Worm (Caenorhabditis elegans) whole organism, late embryonic: ENCODE results near the gene F45D3.3.

Experiments used
- C38D4.7 ChIP-seq: fragments of 200-800 bp; sonication (Bioruptor generic); optimal IDR thresholded peaks from 2 replicates; lab custom pipeline; 2018; ENCODE audit warnings: mild to moderate bottlenecking, missing genetic modification characterization, moderate library complexity, missing compliant biosample characterization
- T23F11.4 ChIP-seq: fragments of 200-800 bp; sonication (Bioruptor generic); optimal IDR thresholded peaks from 2 replicates; lab custom pipeline; 2018; ENCODE audit warnings: mild to moderate bottlenecking, missing genetic modification characterization, missing compliant biosample characterization
- Y22D7AL.16 ChIP-seq: sonication (generic microtip); optimal IDR thresholded peaks from 2 replicates; lab custom pipeline; 2016; ENCODE audit warnings: missing genetic modification characterization, missing compliant biosample characterization
- ahr-1 ChIP-seq: sonication (generic microtip); optimal IDR thresholded peaks from 2 replicates; lab custom pipeline; 2016; ENCODE audit warnings: missing genetic modification characterization, missing compliant biosample characterization
- ceh-14 ChIP-seq: sonication (generic microtip); optimal IDR thresholded peaks from 2 replicates; lab custom pipeline; 2016; ENCODE audit warnings: missing genotype, missing genetic modification characterization, missing compliant biosample characterization
- ceh-18 ChIP-seq: sonication (generic microtip); optimal IDR thresholded peaks from 2 replicates; lab custom pipeline; 2016; ENCODE audit warnings: missing genetic modification characterization, missing compliant biosample characterization
- ceh-2 ChIP-seq: sonication (generic microtip); optimal IDR thresholded peaks from 2 replicates; lab custom pipeline; 2016; ENCODE audit warnings: missing genotype, missing genetic modification characterization, missing compliant biosample characterization
- ceh-30 ChIP-seq: fragments of 150-350 bp; optimal IDR thresholded peaks from 2 replicates; lab custom pipeline; 2014; ENCODE audit warnings: missing biosample characterization, missing genetic modification characterization
- ceh-31 ChIP-seq: sonication (generic microtip); optimal IDR thresholded peaks from 2 replicates; lab custom pipeline; 2016; ENCODE audit warnings: missing genetic modification characterization, missing compliant biosample characterization
- ceh-34 ChIP-seq: sonication (generic microtip); optimal IDR thresholded peaks from 2 replicates; lab custom pipeline; 2016; ENCODE audit warnings: mild to moderate bottlenecking, missing genetic modification characterization, missing compliant biosample characterization
- ceh-48 ChIP-seq: sonication (generic microtip); optimal IDR thresholded peaks from 2 replicates; lab custom pipeline; 2016; ENCODE audit warnings: missing genetic modification characterization, inconsistent platforms, missing compliant biosample characterization
- ceh-9 ChIP-seq: sonication (generic microtip); optimal IDR thresholded peaks from 2 replicates; lab custom pipeline; 2016; ENCODE audit warnings: mild to moderate bottlenecking, missing genetic modification characterization, inconsistent platforms, missing compliant biosample characterization
- elt-4 ChIP-seq: sonication (generic microtip); optimal IDR thresholded peaks from 2 replicates; lab custom pipeline; 2016; ENCODE audit warnings: missing genetic modification characterization, missing compliant biosample characterization
- fax-1 ChIP-seq: sonication (generic microtip); optimal IDR thresholded peaks from 2 replicates; lab custom pipeline; 2016; ENCODE audit warnings: missing genotype, missing genetic modification characterization, missing compliant biosample characterization
- gmeb-2 ChIP-seq: sonication (generic microtip); optimal IDR thresholded peaks from 2 replicates; lab custom pipeline; 2016; ENCODE audit warnings: missing genetic modification characterization, inconsistent platforms, missing compliant biosample characterization
- hlh-15 ChIP-seq: sonication (generic microtip); optimal IDR thresholded peaks from 2 replicates; lab custom pipeline; 2016; ENCODE audit warnings: missing genetic modification characterization, missing compliant biosample characterization
- hlh-30 ChIP-seq: sonication (generic microtip); optimal IDR thresholded peaks from 2 replicates; lab custom pipeline; 2017; ENCODE audit warnings: antibody characterized with exemption, missing genetic modification characterization, missing compliant biosample characterization; ENCODE audit not compliant: insufficient read depth
- hlh-6 ChIP-seq: sonication (generic microtip); optimal IDR thresholded peaks from 2 replicates; lab custom pipeline; 2016; ENCODE audit warnings: missing genotype, missing genetic modification characterization, missing compliant biosample characterization
- lim-6 ChIP-seq: sonication (generic microtip); optimal IDR thresholded peaks from 2 replicates; lab custom pipeline; 2016; ENCODE audit warnings: missing genetic modification characterization, missing compliant biosample characterization
- madf-2 ChIP-seq: sonication (generic microtip); optimal IDR thresholded peaks from 2 replicates; lab custom pipeline; 2017; ENCODE audit warnings: missing genetic modification characterization, missing compliant biosample characterization
- nfya-1 ChIP-seq: sonication (generic microtip); optimal IDR thresholded peaks from 2 replicates; lab custom pipeline; 2017; ENCODE audit warnings: missing genetic modification characterization, mild to moderate bottlenecking, missing compliant biosample characterization, antibody characterized with exemption, moderate library complexity
- nhr-232 ChIP-seq: sonication (generic microtip); optimal IDR thresholded peaks from 2 replicates; lab custom pipeline; 2016; ENCODE audit warnings: missing genetic modification characterization, missing compliant biosample characterization
- pat-9 ChIP-seq: fragments of 200-800 bp; sonication (Bioruptor generic); optimal IDR thresholded peaks from 2 replicates; lab custom pipeline; 2018; ENCODE audit warnings: mild to moderate bottlenecking, missing genetic modification characterization, moderate library complexity, missing compliant biosample characterization
- pax-1 ChIP-seq: fragments of 150-350 bp; optimal IDR thresholded peaks from 2 replicates; lab custom pipeline; 2014; ENCODE audit warnings: missing biosample characterization, missing genetic modification characterization
- pha-2 ChIP-seq: sonication (generic microtip); optimal IDR thresholded peaks from 2 replicates; lab custom pipeline; 2017; ENCODE audit warnings: mild to moderate bottlenecking, missing genetic modification characterization, missing compliant biosample characterization
- pha-4 ChIP-seq: fragments of 150-350 bp; optimal IDR thresholded peaks from 2 replicates; lab custom pipeline; 2018; ENCODE audit warnings: missing biosample characterization, missing genetic modification reagents, missing genetic modification characterization
- ref-2 ChIP-seq: sonication (generic microtip); optimal IDR thresholded peaks from 2 replicates; lab custom pipeline; 2016; ENCODE audit warnings: missing genetic modification characterization, missing compliant biosample characterization
- ttx-3 ChIP-seq: sonication (generic microtip); optimal IDR thresholded peaks from 2 replicates; lab custom pipeline; 2016; ENCODE audit warnings: missing genetic modification reagents, missing genetic modification characterization, missing compliant biosample characterization
- unc-3 ChIP-seq, 2 experiments: fragments of 200-800 bp in 1 of 2; sonication (Bioruptor generic) in 1 of 2; sonication (generic microtip) in 1 of 2; conservative IDR thresholded peaks in 1 of 2; optimal IDR thresholded peaks in 1 of 2; 2 replicates each; pipeline versions ENCODE4 v1.3.6 to Lab custom; 2016 to 2022; ENCODE audit warnings: missing compliant biosample characterization in 2 of 2, missing genetic modification characterization in 2 of 2, missing genetic modification reagents in 1 of 2
- unc-55 ChIP-seq: sonication (generic microtip); optimal IDR thresholded peaks from 2 replicates; lab custom pipeline; 2017; ENCODE audit warnings: missing biosample characterization, missing genetic modification reagents, missing genetic modification characterization
- unc-86 ChIP-seq: sonication (generic microtip); optimal IDR thresholded peaks from 2 replicates; lab custom pipeline; 2016; ENCODE audit warnings: missing genetic modification characterization, missing compliant biosample characterization
- ztf-16 ChIP-seq: sonication (generic microtip); optimal IDR thresholded peaks from 2 replicates; lab custom pipeline; 2017; ENCODE audit warnings: missing genetic modification characterization, missing compliant biosample characterization

F45D3.3 gene

DNA sequence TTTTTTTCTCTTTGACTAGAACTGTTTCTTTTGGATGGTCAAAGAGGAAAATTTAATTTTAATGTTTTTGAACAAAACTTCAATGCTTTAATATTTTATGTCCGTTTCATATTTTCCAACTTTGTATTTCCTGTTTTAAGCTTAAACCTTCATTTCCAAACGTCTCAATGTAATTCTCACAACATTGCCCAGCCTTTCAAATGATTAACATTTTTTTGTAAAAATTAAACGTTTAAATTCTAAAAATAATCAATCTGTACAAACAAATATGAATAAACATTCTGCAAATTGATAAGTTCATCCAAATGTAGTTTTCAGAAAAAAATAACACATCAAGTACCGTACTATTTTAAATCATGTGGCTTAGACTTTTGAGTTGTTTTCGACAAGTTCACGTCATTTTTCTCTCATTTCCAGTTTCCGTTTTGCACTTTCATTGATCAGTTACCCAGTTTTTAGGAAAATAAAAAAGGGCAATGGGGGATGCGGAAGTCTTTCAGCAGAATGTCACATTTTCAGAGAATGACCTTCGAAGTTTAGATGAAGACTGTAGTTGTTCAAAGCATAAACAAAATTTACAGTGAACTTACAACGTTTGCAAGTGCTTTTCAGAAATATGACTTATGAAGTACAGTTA is 7.4 kb downstream of the F45D3.3 start:
- TF ChIP-seq ceh-34 (tag; lab: Kevin White, UChicago) (no peak), fax-1 (no peak), pat-9 (tag; lab: Kevin White, UChicago) (no peak), C38D4.7 (GFP tag; lab: Kevin White, UChicago) (no peak), ttx-3 (no peak), unc-86 (tag; lab: Kevin White, UChicago) (no peak), ceh-30 (tag; lab: Kevin White, UChicago) (no peak)

DNA sequence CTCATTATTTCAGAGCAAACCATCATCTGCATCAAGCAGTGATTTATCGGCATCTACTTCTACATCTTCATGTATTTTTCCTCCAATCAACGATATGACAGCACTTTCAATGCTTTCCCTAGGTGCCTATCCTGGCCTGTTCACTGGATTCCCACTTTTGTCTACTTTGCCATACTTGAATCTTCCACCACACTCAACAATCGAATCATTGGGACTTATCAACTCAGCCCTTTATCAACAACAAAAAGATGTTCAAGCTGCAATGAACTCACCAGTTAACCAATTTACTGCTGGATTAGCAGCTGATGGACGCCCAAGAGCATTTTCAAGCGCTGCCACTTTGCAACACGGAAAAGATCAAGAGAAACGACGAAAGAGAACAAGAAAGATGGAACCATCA is 9.0 kb downstream of the F45D3.3 start:
- no peak for TF ChIP-seq pha-2 (tag; lab: Kevin White, UChicago)
- TF ChIP-seq ahr-1 (tag; lab: Kevin White, UChicago), result no peak
- no peak for TF ChIP-seq unc-3 (GFP tag; conservative IDR thresholded peaks at IDR 0.05; lab: Robert Waterston, UW)
- no peak for TF ChIP-seq unc-3 (tag; optimal IDR thresholded peaks at IDR 0.05; lab: Kevin White, UChicago)
- TF ChIP-seq elt-4, result no peak
- no peak for TF ChIP-seq pax-1 (tag; lab: Kevin White, UChicago)
- no peak for TF ChIP-seq hlh-15
- TF ChIP-seq hlh-30 (tag; lab: Kevin White, UChicago), result no peak
- TF ChIP-seq ceh-9 (tag; lab: Kevin White, UChicago), result no peak
- no peak for TF ChIP-seq ceh-18 (tag; lab: Kevin White, UChicago)
- TF ChIP-seq nhr-232 (tag; lab: Kevin White, UChicago), result no peak
- TF ChIP-seq ref-2 (tag; lab: Kevin White, UChicago), result no peak
- TF ChIP-seq gmeb-2 (tag; lab: Kevin White, UChicago), result no peak
- TF ChIP-seq ceh-14 (tag; lab: Kevin White, UChicago), result no peak
- TF ChIP-seq ztf-16 (tag; lab: Kevin White, UChicago), result no peak
- no peak for TF ChIP-seq hlh-6 (tag; lab: Kevin White, UChicago)
- TF ChIP-seq pha-4 (tag; lab: Kevin White, UChicago), result no peak
- TF ChIP-seq pat-9 (tag; lab: Kevin White, UChicago), result no peak
- no peak for TF ChIP-seq lim-6

DNA sequence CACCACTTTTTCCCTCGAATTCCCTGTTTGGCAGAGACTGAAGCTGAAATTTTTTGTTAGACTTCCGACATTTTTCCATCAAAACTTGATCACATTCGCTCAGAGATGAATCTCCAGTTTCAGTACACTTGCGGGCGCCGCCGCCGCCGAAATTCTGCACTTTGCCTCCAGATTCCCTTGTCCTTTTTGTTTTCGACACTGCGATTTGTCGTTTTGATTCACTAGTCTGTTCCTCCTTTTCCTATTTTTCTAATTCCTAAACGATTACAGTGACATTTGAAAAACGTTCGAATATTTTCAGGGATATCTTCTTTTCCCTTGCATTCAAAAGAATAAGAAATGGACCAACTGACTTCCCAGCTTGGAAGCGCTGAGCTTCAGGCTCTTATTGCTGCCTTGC is 9.4 kb downstream of the F45D3.3 start, which contains the start of gene F45D3.2:
TSS of gene F45D3.2 (plus strand) at position 301 of the 400 bp plus-strand sequence.
- TF ChIP-seq ceh-2 (tag; lab: Kevin White, UChicago), result no peak
- TF ChIP-seq T23F11.4 (GFP tag; lab: Kevin White, UChicago), result no peak
- TF ChIP-seq fax-1, result no peak
- no peak for TF ChIP-seq ceh-31
- no peak for TF ChIP-seq nfya-1 (tag; lab: Kevin White, UChicago)
- TF ChIP-seq unc-3 (GFP tag; conservative IDR thresholded peaks at IDR 0.05; lab: Robert Waterston, UW), result no peak
- no peak for TF ChIP-seq unc-3 (tag; optimal IDR thresholded peaks at IDR 0.05; lab: Kevin White, UChicago)
- TF ChIP-seq Y22D7AL.16 (tag; lab: Kevin White, UChicago), result no peak
- no peak for TF ChIP-seq madf-2 (tag; lab: Kevin White, UChicago)

DNA sequence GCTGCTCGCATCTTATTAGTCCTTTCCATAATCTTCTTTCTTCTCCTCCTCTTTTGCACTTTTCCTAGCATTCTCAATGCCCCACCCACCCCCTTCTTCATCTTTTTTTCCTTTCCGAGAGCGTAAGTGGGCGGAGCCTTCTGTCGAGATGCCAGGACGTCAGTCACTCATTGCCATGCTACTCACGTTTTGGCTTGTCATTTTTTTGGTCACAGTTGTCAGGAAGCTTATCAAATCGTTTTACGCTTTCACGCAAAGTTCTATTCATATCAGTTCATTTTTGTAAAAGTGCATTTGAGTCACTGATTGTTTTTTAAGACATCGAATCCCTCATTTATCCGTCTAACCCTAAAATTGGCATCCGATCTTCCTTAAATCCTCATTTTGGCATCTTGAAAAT is 10.2 kb downstream of the F45D3.3 start:
- TF ChIP-seq unc-55 (GFP tag; lab: Kevin White, UChicago), result no peak
- TF ChIP-seq ceh-48 (tag; lab: Kevin White, UChicago), result no peak
- no peak for TF ChIP-seq unc-86 (tag; lab: Kevin White, UChicago)
- no peak for TF ChIP-seq ztf-16 (tag; lab: Kevin White, UChicago)
